Fruit fly (Drosophila melanogaster): ENCODE data around the gene Hsp27.
A peak's percentile ranks its signal among the peaks of the same experiment; 100 is the strongest.

The Hsp27 gene

dm6 chr3L:9429665-9430607 is 46.1 kb downstream of the Hsp27 start, which contains the start of the genes RpS17 and MTF-1 (continued):
- TF ChIP-seq CG6854 (GFP tag; optimal IDR thresholded peaks at IDR 0.05), result peak; percentile 41
- peak; percentile 41 for TF ChIP-seq CG9609 (GFP tag; optimal IDR thresholded peaks at IDR 0.05)
- TF ChIP-seq CG10209 (GFP tag; optimal IDR thresholded peaks at IDR 0.05), result peak; percentile 66
- peak; percentile 39 for TF ChIP-seq CG33557 (GFP tag; optimal IDR thresholded peaks at IDR 0.05)
- TF ChIP-seq hth (optimal IDR thresholded peaks at IDR 0.05), result no peak
- TF ChIP-seq CG7963 (GFP tag; IDR thresholded peaks at IDR 0.05; ENCODE audit: partially characterized antibody), result no peak
- peak; percentile 4 for TF ChIP-seq maf-S (GFP tag; optimal IDR thresholded peaks at IDR 0.05)
- TF ChIP-seq CG17328 (GFP tag; IDR thresholded peaks at IDR 0.05), result peak; percentile 81
- peak; percentile 72 for TF ChIP-seq Lhr (GFP tag; optimal IDR thresholded peaks at IDR 0.05)
- TF ChIP-seq org-1 (GFP tag; optimal IDR thresholded peaks at IDR 0.05), result peak; percentile 17
- TF ChIP-seq dmrt99B (tag; optimal IDR thresholded peaks at IDR 0.05), result peak; percentile 19
- TF ChIP-seq tap (tag; optimal IDR thresholded peaks at IDR 0.05), result peak; percentile 26
- TF ChIP-seq CG4404 (GFP tag; IDR thresholded peaks at IDR 0.05), result no peak
- TF ChIP-seq luna (GFP tag; optimal IDR thresholded peaks at IDR 0.05), result peak; percentile 7
- peak; percentile 63 for TF ChIP-seq Hsf (GFP tag; optimal IDR thresholded peaks at IDR 0.05)
- no peak for TF ChIP-seq HLH4C (GFP tag; IDR thresholded peaks at IDR 0.05; ENCODE audit: partially characterized antibody)
- peak; percentile 10 for TF ChIP-seq Deaf1 (tag; optimal IDR thresholded peaks at IDR 0.05)
- TF ChIP-seq gce (GFP tag; IDR thresholded peaks at IDR 0.05), result peak; percentile 51; the same call in 1 of the 3 replicates
- TF ChIP-seq trem (tag; optimal IDR thresholded peaks at IDR 0.05), result peak; percentile 19
- TF ChIP-seq chif (GFP tag; optimal IDR thresholded peaks at IDR 0.05), result peak in 1 of 2 experiments; percentile 24
- TF ChIP-seq scrt (GFP tag; optimal IDR thresholded peaks at IDR 0.05), result peak; percentile 39
- peak; percentile 16 for TF ChIP-seq CG8924 (tag; optimal IDR thresholded peaks at IDR 0.05)
- TF ChIP-seq D19A (tag; optimal IDR thresholded peaks at IDR 0.05), result peak; percentile 13
- peak; percentile 46 for TF ChIP-seq schlank (tag; optimal IDR thresholded peaks at IDR 0.05)
- TF ChIP-seq Atf3 (GFP tag; optimal IDR thresholded peaks at IDR 0.05), result peak; percentile 41
- peak; percentile 98 for TF ChIP-seq CG12155 (GFP tag; optimal IDR thresholded peaks at IDR 0.05)
- TF ChIP-seq lov (optimal IDR thresholded peaks at IDR 0.05), result no peak
- TF ChIP-seq lov (GFP tag; IDR thresholded peaks at IDR 0.05), result peak; percentile 76; the same call in 2 of the 3 replicates
- peak; percentile 37 for TF ChIP-seq CG7839 (tag; optimal IDR thresholded peaks at IDR 0.05)
- TF ChIP-seq nerfin-1 (tag; optimal IDR thresholded peaks at IDR 0.05), result peak; percentile 53
- no peak for TF ChIP-seq CG7357 (GFP tag; IDR thresholded peaks at IDR 0.05)
- peak; percentile 16 for TF ChIP-seq CG9437 (GFP tag; optimal IDR thresholded peaks at IDR 0.05)
- no peak for TF ChIP-seq Dek (tag; optimal IDR thresholded peaks at IDR 0.05)
- no peak for TF ChIP-seq pnt (GFP tag; optimal IDR thresholded peaks at IDR 0.05)
- TF ChIP-seq seq (GFP tag; IDR thresholded peaks at IDR 0.05), result peak; percentile 27; the same call in 1 of the 2 replicates
- peak; percentile 44 for TF ChIP-seq CG18599 (GFP tag; optimal IDR thresholded peaks at IDR 0.05)
- TF ChIP-seq fd3F (GFP tag; optimal IDR thresholded peaks at IDR 0.05), result peak; percentile 40
- no peak for TF ChIP-seq CG4820 (GFP tag; optimal IDR thresholded peaks at IDR 0.05)
- no peak for TF ChIP-seq CG42726 (GFP tag; IDR thresholded peaks at IDR 0.05; ENCODE audit: partially characterized antibody)
- 0 out of 2 replicates have a peak, but pooled peaks have one; percentile 16 for TF ChIP-seq sim (GFP tag; IDR thresholded peaks at IDR 0.05)
- TF ChIP-seq peb (GFP tag; IDR thresholded peaks at IDR 0.05), result no peak
- peak; percentile 58 for TF ChIP-seq CG13296 (GFP tag; optimal IDR thresholded peaks at IDR 0.05)
- TF ChIP-seq ttk (GFP tag; IDR thresholded peaks at IDR 0.05), result peak; percentile 30
- TF ChIP-seq pfk (GFP tag; optimal IDR thresholded peaks at IDR 0.05), result peak; percentile 23
- TF ChIP-seq Med (GFP tag), result peak; percentile 92
- TF ChIP-seq CG2120 (GFP tag; optimal IDR thresholded peaks at IDR 0.05), result peak; percentile 15
- no peak for TF ChIP-seq sima (GFP tag; optimal IDR thresholded peaks at IDR 0.05)
- TF ChIP-seq cato (GFP tag; optimal IDR thresholded peaks at IDR 0.05; ENCODE audit: borderline replicate concordance), result no peak
